Worm (Caenorhabditis elegans) whole organism, L4/young adult: ENCODE results near the gene pinn-1.

Experiments
- W03F9.2 ChIP-seq: fragments of 150-350 bp; optimal IDR thresholded peaks from 2 replicates; lab custom pipeline; 2014; ENCODE audit warnings: missing biosample characterization, missing genetic modification characterization
- dao-5 ChIP-seq: sonication (generic microtip); optimal IDR thresholded peaks from 2 replicates; lab custom pipeline; 2016; ENCODE audit warnings: missing genotype, missing genetic modification characterization, moderate library complexity, missing compliant biosample characterization
- him-1 ChIP-seq: sonication (generic microtip); optimal IDR thresholded peaks from 2 replicates; lab custom pipeline; 2016; ENCODE audit warnings: missing genotype, missing genetic modification reagents, missing genetic modification characterization, missing compliant biosample characterization

DNA sequence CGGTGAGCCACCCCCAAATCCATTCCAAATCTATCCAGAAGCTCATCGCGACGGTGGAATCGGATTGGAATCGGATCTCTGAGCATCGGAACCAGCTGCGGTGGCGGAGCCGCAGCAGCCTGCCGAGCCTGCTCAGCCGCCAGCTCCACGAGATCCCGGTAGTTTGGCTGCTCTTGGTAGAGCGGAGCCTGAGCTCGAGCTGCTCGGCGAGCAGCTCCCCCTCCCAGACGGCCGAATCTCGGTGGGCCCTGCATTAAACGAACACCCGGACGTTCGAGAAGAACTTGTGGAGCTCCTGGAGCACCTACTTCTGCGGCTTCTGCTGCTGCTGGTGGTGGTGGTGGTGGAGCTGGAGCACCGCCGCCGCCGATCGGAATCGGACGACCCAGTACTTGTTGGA lies 14.9 kb upstream of the pinn-1 start:
- TF ChIP-seq him-1 (no peak), dao-5 (tag; lab: Kevin White, UChicago) (no peak), W03F9.2 (tag; lab: Kevin White, UChicago) (no peak)
